Fruit fly (Drosophila melanogaster) S2 (cell line): ENCODE measurements around the gene CG7044.

ENCODE experiments used
- CG8478 ChIP-seq: fragments of >200 bp; optimal IDR thresholded peaks from 2 replicates; lab custom pipeline; 2018
- CTCF ChIP-seq, 2 experiments: fragments of >200 bp; optimal IDR thresholded peaks; 2 replicates each; lab custom pipeline; 2018

DNA sequence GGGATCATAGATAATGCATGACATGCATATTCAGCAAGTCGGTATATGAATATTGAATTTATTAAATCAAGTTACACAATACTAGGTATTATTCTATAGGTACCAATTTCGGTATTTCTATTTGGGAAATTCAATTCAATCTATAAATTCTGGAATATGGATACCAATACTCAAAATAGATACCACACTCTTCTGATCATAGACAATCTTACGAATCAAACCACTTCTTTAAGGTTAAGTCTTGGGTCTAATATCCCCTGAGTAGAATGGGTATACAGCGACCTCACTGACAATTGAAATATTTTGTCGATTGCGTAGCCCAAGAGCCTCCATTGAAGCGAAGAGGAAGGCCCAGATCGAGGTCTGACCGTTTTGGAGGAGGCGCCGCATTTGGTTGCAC, 8.7 kb downstream of the CG7044 start:
- no peak for TF ChIP-seq CG8478 (lab: Kevin White, UChicago)
- no peak for TF ChIP-seq CTCF (optimal IDR thresholded peaks at IDR 0.05; lab: Kevin White, UChicago)
